Worm (Caenorhabditis elegans) whole organism, late embryonic: ENCODE results near the gene nhr-142.

Experiments used
- fkh-10 ChIP-seq: fragments of 150-350 bp; optimal IDR thresholded peaks from 2 replicates; lab custom pipeline; 2014; ENCODE audit warnings: missing biosample characterization, missing genetic modification reagents, missing genetic modification characterization
- hlh-13 ChIP-seq: fragments of 200-800 bp; sonication (Bioruptor generic); optimal IDR thresholded peaks from 2 replicates; lab custom pipeline; 2018; ENCODE audit warnings: mild to moderate bottlenecking, missing genetic modification characterization, missing compliant biosample characterization
- rnt-1 ChIP-seq: sonication (generic microtip); optimal IDR thresholded peaks from 2 replicates; lab custom pipeline; 2016; ENCODE audit warnings: missing genetic modification characterization, missing compliant biosample characterization
- tbx-2 ChIP-seq: sonication (generic microtip); optimal IDR thresholded peaks from 2 replicates; lab custom pipeline; 2016; ENCODE audit warnings: missing genetic modification characterization, missing compliant biosample characterization
- ztf-16 ChIP-seq: sonication (generic microtip); optimal IDR thresholded peaks from 2 replicates; lab custom pipeline; 2017; ENCODE audit warnings: missing genetic modification characterization, missing compliant biosample characterization

- TF ChIP-seq fkh-10: no peak
- no peak for TF ChIP-seq tbx-2 (tag; lab: Kevin White, UChicago)
- TF ChIP-seq rnt-1: no peak
- TF ChIP-seq ztf-16: no peak
- TF ChIP-seq hlh-13 (GFP tag; lab: Kevin White, UChicago): no peak
These were observed 34.2 kb downstream of the nhr-142 start, which contains the start of gene C53A3.3 for ce11 chrV:5756193-5756592.
